Worm (Caenorhabditis elegans) whole organism, L3 larva: ENCODE data around the gene fbxb-42.

Source experiments
- ZK546.5 ChIP-seq: sonication (generic microtip); optimal IDR thresholded peaks from 2 replicates; lab custom pipeline; 2017; ENCODE audit warnings: missing biosample characterization, missing genetic modification characterization
- aly-2 ChIP-seq: fragments of 150-350 bp; optimal IDR thresholded peaks from 2 replicates; lab custom pipeline; 2014; ENCODE audit warnings: missing biosample characterization, missing genetic modification characterization
- daf-12 ChIP-seq: fragments of 150-350 bp; optimal IDR thresholded peaks from 2 replicates; lab custom pipeline; 2014; ENCODE audit warnings: missing biosample characterization, missing genetic modification reagents, missing genetic modification characterization
- elt-2 ChIP-seq: sonication (generic microtip); optimal IDR thresholded peaks from 2 replicates; lab custom pipeline; 2016; ENCODE audit warnings: missing genetic modification reagents, mild to moderate bottlenecking, missing genetic modification characterization, missing compliant biosample characterization
- jun-1 ChIP-seq: fragments of 150-350 bp; optimal IDR thresholded peaks from 2 replicates; lab custom pipeline; 2014; ENCODE audit warnings: missing biosample characterization, missing genetic modification reagents, missing genetic modification characterization
- lin-39 ChIP-seq: fragments of 150-350 bp; optimal IDR thresholded peaks from 2 replicates; lab custom pipeline; 2018; ENCODE audit warnings: missing biosample characterization, missing genetic modification reagents, missing genetic modification characterization
- mml-1 ChIP-seq: fragments of 150-350 bp; sonication (generic microtip); optimal IDR thresholded peaks from 3 replicates; lab custom pipeline; 2014; ENCODE audit warnings: missing biosample characterization, missing genetic modification characterization
- nhr-23 ChIP-seq: fragments of 150-350 bp; optimal IDR thresholded peaks from 2 replicates; lab custom pipeline; 2014; ENCODE audit warnings: missing biosample characterization, missing genetic modification reagents, missing genetic modification characterization
- nhr-237 ChIP-seq: fragments of 150-350 bp; optimal IDR thresholded peaks from 2 replicates; lab custom pipeline; 2014; ENCODE audit warnings: missing biosample characterization, missing genetic modification characterization
- nhr-43 ChIP-seq: sonication (generic microtip); optimal IDR thresholded peaks from 2 replicates; lab custom pipeline; 2016; ENCODE audit warnings: mild to moderate bottlenecking, missing genetic modification characterization, missing compliant biosample characterization; ENCODE audit not compliant: poor library complexity, severe bottlenecking
- nhr-76 ChIP-seq: fragments of 150-350 bp; sonication (generic microtip); optimal IDR thresholded peaks from 5 replicates; lab custom pipeline; 2014; ENCODE audit warnings: missing biosample characterization, missing genetic modification characterization
- pha-4 ChIP-seq: fragments of 150-350 bp; optimal IDR thresholded peaks from 2 replicates; lab custom pipeline; 2014; ENCODE audit warnings: missing biosample characterization, missing genetic modification reagents, missing genetic modification characterization
- pqm-1 ChIP-seq: fragments of 150-350 bp; optimal IDR thresholded peaks from 2 replicates; lab custom pipeline; 2017; ENCODE audit warnings: missing biosample characterization, missing genetic modification characterization, inconsistent platforms
- skn-1 ChIP-seq: fragments of 150-350 bp; optimal IDR thresholded peaks from 2 replicates; lab custom pipeline; 2014; ENCODE audit warnings: missing biosample characterization, missing genetic modification characterization
- unc-62 ChIP-seq: fragments of 150-350 bp; sonication (generic microtip); optimal IDR thresholded peaks from 4 replicates; lab custom pipeline; 2014; ENCODE audit warnings: missing biosample characterization, missing genetic modification reagents, missing genetic modification characterization

Gene fbxb-42

ce11 chrII:1576772-1577171, 39.4 kb downstream of the fbxb-42 start:
- TF ChIP-seq elt-2 (tag; lab: Kevin White, UChicago), result peak; percentile 82
- TF ChIP-seq jun-1, result peak; percentile 21
- TF ChIP-seq pqm-1 (tag; lab: Kevin White, UChicago), result peak; percentile 68
- TF ChIP-seq nhr-43, result no peak
- TF ChIP-seq, all 47 proteins: peak for 3

ce11 chrII:1579886-1580285, 42.5 kb downstream of the fbxb-42 start, which contains the start of gene math-38:
Gene math-38, minus strand, starts transcription at chrII:1579986.
- TF ChIP-seq skn-1 (tag; lab: Kevin White, UChicago) (no peak), elt-2 (tag; lab: Kevin White, UChicago) (peak; percentile 56)
- TF ChIP-seq, all 47 proteins: peak for 1

- TF ChIP-seq ZK546.5 (tag; lab: Kevin White, UChicago), result no peak
- no peak for TF ChIP-seq lin-39 (tag; lab: Kevin White, UChicago)
- TF ChIP-seq pha-4 (tag; lab: Kevin White, UChicago), result no peak
- no peak for TF ChIP-seq nhr-23
- TF ChIP-seq unc-62 (GFP tag; lab: Kevin White, UChicago), result no peak
These were observed 46.7 kb downstream of the fbxb-42 start, which contains the start of gene clec-21 for ce11 chrII:1584140-1584539. Gene clec-21, minus strand, starts transcription at chrII:1584240.

- TF ChIP-seq aly-2 (tag; lab: Kevin White, UChicago) (no peak), nhr-237 (no peak), pha-4 (tag; lab: Kevin White, UChicago) (no peak), mml-1 (no peak), nhr-76 (tag; lab: Kevin White, UChicago) (no peak), daf-12 (tag; lab: Kevin White, UChicago) (no peak)
These were observed 48.9 kb downstream of the fbxb-42 start, which contains the start of gene T07H3.8 for ce11 chrII:1586305-1586704. Gene T07H3.8, plus strand, starts transcription at chrII:1586605.
